Fruit fly (Drosophila melanogaster) whole organism, embryonic: ENCODE measurements around the gene e.

Source experiments
- Abd-B ChIP-seq: fragments of 200-800 bp; sonication (Bioruptor generic); optimal IDR thresholded peaks from 2 replicates; lab custom pipeline; 2018; ENCODE audit warnings: missing biosample characterization, mild to moderate bottlenecking, missing genetic modification characterization, moderate library complexity
- B-H1 ChIP-seq: fragments of 200-800 bp; sonication (Bioruptor generic); IDR thresholded peaks from 3 replicates; pipeline ENCODE4 v1.3.6; 2022; ENCODE audit warnings: missing biosample characterization, missing genetic modification characterization
- Bgb ChIP-seq: fragments of 200-800 bp; sonication (Bioruptor generic); IDR thresholded peaks from 2 replicates; pipeline ENCODE4 v1.3.6; 2022; ENCODE audit warnings: missing biosample characterization, missing genetic modification characterization; ENCODE audit not compliant: partially characterized antibody
- Blimp-1 ChIP-seq: fragments of 200-800 bp; sonication (Bioruptor generic); optimal IDR thresholded peaks from 3 replicates; lab custom pipeline; 2018; ENCODE audit warnings: missing biosample characterization, missing genetic modification characterization, mild to moderate bottlenecking, moderate library complexity, missing genetic modification reagents
- BtbVII ChIP-seq: fragments of 200-800 bp; sonication (Bioruptor generic); optimal IDR thresholded peaks from 3 replicates; lab custom pipeline; 2017; ENCODE audit warnings: missing biosample characterization, mild to moderate bottlenecking, missing genetic modification characterization
- CG10267 ChIP-seq: fragments of 200-800 bp; sonication (Bioruptor generic); optimal IDR thresholded peaks from 2 replicates; lab custom pipeline; 2018; ENCODE audit warnings: missing biosample characterization, mild to moderate bottlenecking, missing genetic modification characterization, moderate library complexity
- CG10462 ChIP-seq: fragments of 200-800 bp; sonication (Bioruptor generic); optimal IDR thresholded peaks from 2 replicates; lab custom pipeline; 2016; ENCODE audit warnings: missing biosample characterization, missing genetic modification characterization
- CG10543 ChIP-seq: fragments of 200-800 bp; sonication (Bioruptor generic); optimal IDR thresholded peaks from 3 replicates; lab custom pipeline; 2017; ENCODE audit warnings: missing biosample characterization, mild to moderate bottlenecking, missing genetic modification characterization, moderate library complexity
- CG12299 ChIP-seq: fragments of 200-800 bp; sonication (Bioruptor generic); optimal IDR thresholded peaks from 2 replicates; lab custom pipeline; 2018; ENCODE audit warnings: missing biosample characterization, mild to moderate bottlenecking, missing genetic modification characterization
- CG12942 ChIP-seq: fragments of 200-800 bp; sonication (Bioruptor generic); optimal IDR thresholded peaks from 3 replicates; lab custom pipeline; 2016; ENCODE audit warnings: missing biosample characterization, missing genetic modification characterization
- CG13894 ChIP-seq: fragments of 200-800 bp; sonication (Bioruptor generic); optimal IDR thresholded peaks from 3 replicates; lab custom pipeline; 2018; ENCODE audit warnings: missing biosample characterization, mild to moderate bottlenecking, missing genetic modification characterization, moderate library complexity
- CG15073 ChIP-seq: fragments of 200-800 bp; sonication (Bioruptor generic); optimal IDR thresholded peaks from 2 replicates; lab custom pipeline; 2016; ENCODE audit warnings: missing biosample characterization, missing genetic modification characterization
- CG16779 ChIP-seq: fragments of 200-800 bp; sonication (Bioruptor generic); IDR thresholded peaks from 2 replicates; pipeline ENCODE4 v1.3.6; 2022; ENCODE audit warnings: missing biosample characterization, missing genetic modification characterization
- CG17328 ChIP-seq: fragments of 200-800 bp; sonication (Bioruptor generic); IDR thresholded peaks from 2 replicates; pipeline ENCODE4 v1.3.6; 2022; ENCODE audit warnings: missing biosample characterization, missing genetic modification characterization
- CG17361 ChIP-seq: fragments of 200-800 bp; sonication (Bioruptor generic); IDR thresholded peaks from 3 replicates; pipeline ENCODE4 v1.3.6; 2022; ENCODE audit warnings: missing biosample characterization, missing genetic modification characterization
- CG17612 ChIP-seq: fragments of 200-800 bp; sonication (Bioruptor generic); IDR thresholded peaks from 2 replicates; pipeline ENCODE4 v1.3.6; 2022; ENCODE audit warnings: missing biosample characterization, missing genetic modification characterization
- CG18262 ChIP-seq: fragments of 200-800 bp; optimal IDR thresholded peaks from 3 replicates; lab custom pipeline; 2019; ENCODE audit warnings: missing biosample characterization, mild to moderate bottlenecking, missing genetic modification characterization, moderate library complexity
- CG2875 ChIP-seq: fragments of 200-800 bp; sonication (Bioruptor generic); optimal IDR thresholded peaks from 2 replicates; lab custom pipeline; 2017; ENCODE audit warnings: missing biosample characterization, mild to moderate bottlenecking, missing genetic modification characterization, missing genetic modification reagents
- CG31441 ChIP-seq: fragments of 200-800 bp; sonication (Bioruptor generic); IDR thresholded peaks from 2 replicates; pipeline ENCODE4 v1.3.6; 2022; ENCODE audit warnings: missing biosample characterization, missing genetic modification characterization
- CG3726 ChIP-seq: fragments of 200-800 bp; sonication (Bioruptor generic); IDR thresholded peaks from 3 replicates; pipeline ENCODE4, ENCODE4 v1.3.6; 2022; ENCODE audit warnings: missing biosample characterization, missing genetic modification characterization
- CG3847 ChIP-seq: fragments of 200-800 bp; sonication (Bioruptor generic); IDR thresholded peaks from 2 replicates; pipeline ENCODE4 v1.3.6; 2022; ENCODE audit warnings: missing biosample characterization, missing genetic modification characterization
- CG5245 ChIP-seq: fragments of 200-800 bp; sonication (Bioruptor generic); optimal IDR thresholded peaks from 3 replicates; lab custom pipeline; 2016; ENCODE audit warnings: missing biosample characterization, missing genetic modification characterization
- CG6254 ChIP-seq: fragments of 200-800 bp; sonication (Bioruptor generic); optimal IDR thresholded peaks from 3 replicates; lab custom pipeline; 2017; ENCODE audit warnings: mild to moderate bottlenecking, missing biosample characterization, missing genetic modification reagents, missing genetic modification characterization
- Dbx ChIP-seq: fragments of 200-800 bp; sonication (Bioruptor generic); IDR thresholded peaks from 3 replicates; pipeline ENCODE4 v1.3.6; 2022; ENCODE audit warnings: missing biosample characterization, missing genetic modification characterization
- Dfd ChIP-seq, 2 experiments: fragments of >200 bp; optimal IDR thresholded peaks; 2 replicates each; lab custom pipeline; 2017; ENCODE audit warnings: missing biosample characterization in 2 of 2, missing genetic modification characterization in 2 of 2
- Eip74EF ChIP-seq, 2 experiments: fragments of 200-800 bp in 1 of 2; fragments of >200 bp in 1 of 2; sonication (Bioruptor generic) in 1 of 2; optimal IDR thresholded peaks; 2 replicates each; lab custom pipeline; 2017 to 2019; ENCODE audit warnings: missing biosample characterization in 2 of 2, missing genetic modification characterization in 2 of 2, mild to moderate bottlenecking in 1 of 2, moderate library complexity in 1 of 2
- Elba2 ChIP-seq: fragments of 200-800 bp; sonication (Bioruptor generic); optimal IDR thresholded peaks from 3 replicates; lab custom pipeline; 2016; ENCODE audit warnings: missing biosample characterization, missing genetic modification characterization
- Hmr ChIP-seq: fragments of 200-800 bp; sonication (Bioruptor generic); optimal IDR thresholded peaks from 3 replicates; lab custom pipeline; 2017; ENCODE audit warnings: mild to moderate bottlenecking, missing biosample characterization, missing genetic modification reagents, missing genetic modification characterization
- NC2β ChIP-seq: fragments of 200-800 bp; sonication (Bioruptor generic); optimal IDR thresholded peaks from 2 replicates; lab custom pipeline; 2016; ENCODE audit warnings: missing biosample characterization, missing genetic modification characterization
- Oaz ChIP-seq: fragments of 200-800 bp; sonication (Bioruptor generic); IDR thresholded peaks from 2 replicates; pipeline ENCODE4 v1.3.6; 2022; ENCODE audit warnings: missing biosample characterization, missing genetic modification characterization
- Opbp ChIP-seq: fragments of 200-800 bp; sonication (Bioruptor generic); IDR thresholded peaks from 3 replicates; pipeline ENCODE4 v1.3.6; 2022; ENCODE audit warnings: missing biosample characterization, missing genetic modification characterization; ENCODE audit not compliant: partially characterized antibody
- Sox102F ChIP-seq: fragments of 200-800 bp; sonication (Bioruptor generic); optimal IDR thresholded peaks from 2 replicates; lab custom pipeline; 2018; ENCODE audit warnings: missing biosample characterization, mild to moderate bottlenecking, missing genetic modification characterization, moderate library complexity
- Usf ChIP-seq: fragments of 200-800 bp; sonication (Bioruptor generic); optimal IDR thresholded peaks from 2 replicates; lab custom pipeline; 2017; ENCODE audit warnings: missing genotype, missing biosample characterization, missing genetic modification characterization
- bbx ChIP-seq: fragments of 200-800 bp; sonication (Bioruptor generic); IDR thresholded peaks from 2 replicates; pipeline ENCODE4 v1.3.6; 2022; ENCODE audit warnings: missing biosample characterization, missing genetic modification characterization; ENCODE audit not compliant: partially characterized antibody
- bowl ChIP-seq: fragments of 200-800 bp; sonication (Bioruptor generic); IDR thresholded peaks from 2 replicates; pipeline ENCODE4 v1.3.6; 2022; ENCODE audit warnings: missing biosample characterization, missing genetic modification characterization
- chif ChIP-seq, 2 experiments: fragments of 200-800 bp; sonication (Bioruptor generic); optimal IDR thresholded peaks; 3 replicates each; lab custom pipeline; 2016; ENCODE audit warnings: missing biosample characterization in 2 of 2, missing genetic modification characterization in 2 of 2
- crp ChIP-seq, 2 experiments: fragments of 200-800 bp; sonication (Bioruptor generic); optimal IDR thresholded peaks; 2 replicates in 1 of 2; 3 replicates in 1 of 2; lab custom pipeline; 2017; ENCODE audit warnings: missing biosample characterization in 2 of 2, missing genetic modification characterization in 2 of 2, mild to moderate bottlenecking in 1 of 2, moderate library complexity in 1 of 2
- dan ChIP-seq: fragments of 200-800 bp; sonication (Bioruptor generic); IDR thresholded peaks from 2 replicates; pipeline ENCODE4 v1.3.6; 2022; ENCODE audit warnings: missing biosample characterization, missing genetic modification characterization
- disco-r ChIP-seq: fragments of 200-800 bp; sonication (Bioruptor generic); optimal IDR thresholded peaks from 2 replicates; lab custom pipeline; 2016; ENCODE audit warnings: missing biosample characterization, missing genetic modification characterization
- dysf ChIP-seq: fragments of 200-800 bp; sonication (Bioruptor generic); IDR thresholded peaks from 3 replicates; pipeline ENCODE4 v1.3.6; 2022; ENCODE audit warnings: missing biosample characterization, missing genetic modification characterization
- fd3F ChIP-seq: fragments of 200-800 bp; sonication (Bioruptor generic); optimal IDR thresholded peaks from 2 replicates; lab custom pipeline; 2018; ENCODE audit warnings: missing biosample characterization, mild to moderate bottlenecking, missing genetic modification characterization, moderate library complexity
- fd64A ChIP-seq: fragments of 200-800 bp; sonication (Bioruptor generic); optimal IDR thresholded peaks from 3 replicates; lab custom pipeline; 2018; ENCODE audit warnings: missing biosample characterization, mild to moderate bottlenecking, missing genetic modification characterization
- maf-S ChIP-seq: fragments of 200-800 bp; sonication (Bioruptor generic); optimal IDR thresholded peaks from 2 replicates; lab custom pipeline; 2016; ENCODE audit warnings: missing biosample characterization, missing genetic modification characterization
- pan ChIP-seq, 4 experiments: fragments of >200 bp in 3 of 4; fragments of 200-800 bp in 1 of 4; sonication (Bioruptor generic) in 1 of 4; optimal IDR thresholded peaks in 3 of 4; IDR thresholded peaks in 1 of 4; 2 replicates each; pipeline versions ENCODE4 v1.3.6 to Lab custom; 2017 to 2022; ENCODE audit warnings: missing biosample characterization in 2 of 4, missing genetic modification characterization in 2 of 4, mixed read lengths in 1 of 4
- phol ChIP-seq: fragments of 200-800 bp; sonication (Bioruptor generic); optimal IDR thresholded peaks from 3 replicates; lab custom pipeline; 2018; ENCODE audit warnings: missing biosample characterization, mild to moderate bottlenecking, missing genetic modification characterization, moderate library complexity
- sr ChIP-seq: fragments of 200-800 bp; sonication (Bioruptor generic); IDR thresholded peaks from 3 replicates; pipeline ENCODE4 v1.3.6; 2022; ENCODE audit warnings: missing biosample characterization, missing genetic modification characterization
- stc ChIP-seq: fragments of 200-800 bp; sonication (Bioruptor generic); IDR thresholded peaks from 2 replicates; pipeline ENCODE4 v1.3.6; 2022; ENCODE audit warnings: missing biosample characterization, missing genetic modification characterization
- z ChIP-seq: fragments of 200-800 bp; sonication (Bioruptor generic); IDR thresholded peaks from 3 replicates; pipeline ENCODE4 v1.3.6; 2022; ENCODE audit warnings: missing biosample characterization, missing genetic modification characterization
- zf30C ChIP-seq: fragments of 200-800 bp; sonication (Bioruptor generic); optimal IDR thresholded peaks from 3 replicates; lab custom pipeline; 2018; ENCODE audit warnings: missing biosample characterization, mild to moderate bottlenecking, missing genetic modification characterization
- zfh1 ChIP-seq: fragments of 200-800 bp; sonication (Bioruptor generic); IDR thresholded peaks from 3 replicates; pipeline ENCODE4 v1.3.6; 2022; ENCODE audit warnings: missing biosample characterization, missing genetic modification characterization

Gene e

dm6 chr3R:21199953-21200368, 37.0 kb downstream of the e start (continued):
- no peak for TF ChIP-seq disco-r
- peak; percentile 13 for TF ChIP-seq CG10462 (GFP tag; lab: Kevin White, UChicago)
- no peak for TF ChIP-seq CG5245 (GFP tag; lab: Kevin White, UChicago)
- peak; percentile 55; the same call in 2 of the 3 replicates for TF ChIP-seq CG17361 (GFP tag; lab: Robert Waterston, UW)
- no peak for TF ChIP-seq CG3726 (GFP tag; lab: Robert Waterston, UW)
- peak; percentile 37 for TF ChIP-seq phol (tag; lab: Kevin White, UChicago)
- TF ChIP-seq Usf (GFP tag; lab: Kevin White, UChicago): no peak
- no peak for TF ChIP-seq CG13894 (tag; lab: Kevin White, UChicago)
- no peak for TF ChIP-seq fd3F (GFP tag; lab: Kevin White, UChicago)
- TF ChIP-seq crp (GFP tag; optimal IDR thresholded peaks at IDR 0.05; lab: Kevin White, UChicago): no peak
- TF ChIP-seq Abd-B (GFP tag; lab: Kevin White, UChicago): peak; percentile 47
- TF ChIP-seq Hmr (GFP tag; lab: Kevin White, UChicago): no peak
- peak; percentile 39; the same call in 1 of the 2 replicates for TF ChIP-seq CG17328 (GFP tag; lab: Robert Waterston, UW)
- TF ChIP-seq CG12299 (tag; lab: Kevin White, UChicago): no peak
- TF ChIP-seq CG31441: peak; percentile 39
- TF ChIP-seq Dbx (GFP tag; lab: Robert Waterston, UW): no peak
- TF ChIP-seq fd64A (GFP tag; lab: Kevin White, UChicago): peak; percentile 26
- TF ChIP-seq CG3847: no peak
- no peak for TF ChIP-seq pan (optimal IDR thresholded peaks at IDR 0.05; lab: Kevin White, UChicago)
- TF ChIP-seq pan (GFP tag; optimal IDR thresholded peaks at IDR 0.05 in 1 of 2, IDR thresholded peaks at IDR 0.05 in 1 of 2): peak in 1 of 2 experiments; percentile 49
- TF ChIP-seq sr (GFP tag; lab: Robert Waterston, UW): no peak
- TF ChIP-seq dysf: 0 out of 3 replicates have a peak, but pooled peaks have one; percentile 6
- peak; percentile 34 for TF ChIP-seq CG2875 (GFP tag; lab: Kevin White, UChicago)
- peak; percentile 58 for TF ChIP-seq Sox102F (GFP tag; lab: Kevin White, UChicago)
- TF ChIP-seq bbx (GFP tag; lab: Robert Waterston, UW): no peak
- no peak for TF ChIP-seq Dfd (GFP tag; optimal IDR thresholded peaks at IDR 0.05; lab: Kevin White, UChicago)
- peak; percentile 6 for TF ChIP-seq Blimp-1 (GFP tag; lab: Kevin White, UChicago)
- no peak for TF ChIP-seq CG6254 (GFP tag; lab: Kevin White, UChicago)
- peak; percentile 21 to 30 for TF ChIP-seq chif (GFP tag; optimal IDR thresholded peaks at IDR 0.05; lab: Kevin White, UChicago)
- TF ChIP-seq BtbVII (GFP tag; lab: Kevin White, UChicago): no peak
- TF ChIP-seq zfh1: peak; percentile 71; the same call in 1 of the 3 replicates
- TF ChIP-seq CG10267: peak; percentile 4
- no peak for TF ChIP-seq Elba2 (GFP tag; lab: Kevin White, UChicago)
- TF ChIP-seq zf30C: no peak
- no peak for TF ChIP-seq bowl (GFP tag; lab: Robert Waterston, UW)
- no peak; the same call in 2 of the 3 replicates for TF ChIP-seq B-H1 (GFP tag; lab: Robert Waterston, UW)
- no peak for TF ChIP-seq CG15073 (GFP tag; lab: Kevin White, UChicago)
- TF ChIP-seq dan: no peak
- no peak for TF ChIP-seq z (GFP tag; lab: Robert Waterston, UW)
- peak; percentile 23 for TF ChIP-seq NC2β (GFP tag; lab: Kevin White, UChicago)
- no peak for TF ChIP-seq CG12942 (GFP tag; lab: Kevin White, UChicago)
- no peak for TF ChIP-seq CG16779
- no peak for TF ChIP-seq CG17612 (GFP tag; lab: Robert Waterston, UW)
- TF ChIP-seq maf-S (GFP tag; lab: Kevin White, UChicago): no peak
- no peak for TF ChIP-seq Opbp (GFP tag; lab: Robert Waterston, UW)
- no peak for TF ChIP-seq Bgb (GFP tag; lab: Robert Waterston, UW)
- TF ChIP-seq Oaz (GFP tag; lab: Robert Waterston, UW): no peak
- TF ChIP-seq Eip74EF (GFP tag; optimal IDR thresholded peaks at IDR 0.05; lab: Kevin White, UChicago): no peak
- no peak for TF ChIP-seq CG10543 (GFP tag; lab: Kevin White, UChicago)
- TF ChIP-seq CG18262 (tag; lab: Kevin White, UChicago): peak; percentile 59
- no peak for TF ChIP-seq stc (GFP tag; lab: Robert Waterston, UW)
